Worm (Caenorhabditis elegans) whole organism, late embryonic: ENCODE results near the gene Y57G11C.38.

ENCODE experiments used
- C08G9.2 ChIP-seq: sonication (generic microtip); optimal IDR thresholded peaks from 2 replicates; lab custom pipeline; 2016; ENCODE audit warnings: mild to moderate bottlenecking, missing genetic modification characterization, moderate library complexity, missing compliant biosample characterization
- F13H6.1 ChIP-seq: sonication (generic microtip); optimal IDR thresholded peaks from 2 replicates; lab custom pipeline; 2016; ENCODE audit warnings: missing genetic modification characterization, missing compliant biosample characterization
- K02D7.2 ChIP-seq: sonication (generic microtip); optimal IDR thresholded peaks from 2 replicates; lab custom pipeline; 2017; ENCODE audit warnings: mild to moderate bottlenecking, missing genetic modification characterization, missing compliant biosample characterization
- K09A11.1 ChIP-seq: sonication (generic microtip); optimal IDR thresholded peaks from 2 replicates; lab custom pipeline; 2017; ENCODE audit warnings: antibody characterized with exemption, mild to moderate bottlenecking, missing genetic modification characterization, missing compliant biosample characterization; ENCODE audit not compliant: insufficient read depth
- T23F11.4 ChIP-seq: fragments of 200-800 bp; sonication (Bioruptor generic); optimal IDR thresholded peaks from 2 replicates; lab custom pipeline; 2018; ENCODE audit warnings: mild to moderate bottlenecking, missing genetic modification characterization, missing compliant biosample characterization
- Y22D7AL.16 ChIP-seq: sonication (generic microtip); optimal IDR thresholded peaks from 2 replicates; lab custom pipeline; 2016; ENCODE audit warnings: missing genetic modification characterization, missing compliant biosample characterization
- ahr-1 ChIP-seq: sonication (generic microtip); optimal IDR thresholded peaks from 2 replicates; lab custom pipeline; 2016; ENCODE audit warnings: missing genetic modification characterization, missing compliant biosample characterization
- ceh-14 ChIP-seq: sonication (generic microtip); optimal IDR thresholded peaks from 2 replicates; lab custom pipeline; 2016; ENCODE audit warnings: missing genotype, missing genetic modification characterization, missing compliant biosample characterization
- ceh-18 ChIP-seq: sonication (generic microtip); optimal IDR thresholded peaks from 2 replicates; lab custom pipeline; 2016; ENCODE audit warnings: missing genetic modification characterization, missing compliant biosample characterization
- ceh-19 ChIP-seq: fragments of 200-800 bp; sonication (Bioruptor generic); optimal IDR thresholded peaks from 2 replicates; lab custom pipeline; 2018; ENCODE audit warnings: mild to moderate bottlenecking, missing genetic modification characterization, missing compliant biosample characterization
- ceh-22 ChIP-seq: sonication (generic microtip); optimal IDR thresholded peaks from 2 replicates; lab custom pipeline; 2017; ENCODE audit warnings: missing biosample characterization, missing genetic modification characterization
- ceh-24 ChIP-seq: sonication (generic microtip); optimal IDR thresholded peaks from 2 replicates; lab custom pipeline; 2016; ENCODE audit warnings: mild to moderate bottlenecking, missing genetic modification characterization, missing compliant biosample characterization
- ceh-31 ChIP-seq: sonication (generic microtip); optimal IDR thresholded peaks from 2 replicates; lab custom pipeline; 2016; ENCODE audit warnings: missing genetic modification characterization, missing compliant biosample characterization
- ceh-34 ChIP-seq: sonication (generic microtip); optimal IDR thresholded peaks from 2 replicates; lab custom pipeline; 2016; ENCODE audit warnings: mild to moderate bottlenecking, missing genetic modification characterization, missing compliant biosample characterization
- ceh-45 ChIP-seq: fragments of 200-800 bp; sonication (Bioruptor generic); IDR thresholded peaks from 2 replicates; pipeline ENCODE4 v1.3.6; 2022; ENCODE audit warnings: missing genetic modification reagents, missing genetic modification characterization, missing compliant biosample characterization
- ceh-6 ChIP-seq: fragments of 200-800 bp; sonication (Bioruptor generic); optimal IDR thresholded peaks from 2 replicates; lab custom pipeline; 2018; ENCODE audit warnings: mild to moderate bottlenecking, missing genetic modification characterization, missing compliant biosample characterization
- elt-2 ChIP-seq: sonication (generic microtip); optimal IDR thresholded peaks from 2 replicates; lab custom pipeline; 2016; ENCODE audit warnings: missing genetic modification reagents, missing genetic modification characterization, missing compliant biosample characterization
- ets-4 ChIP-seq: sonication (generic microtip); optimal IDR thresholded peaks from 2 replicates; lab custom pipeline; 2016; ENCODE audit warnings: missing genetic modification characterization, missing compliant biosample characterization
- fax-1 ChIP-seq: sonication (generic microtip); optimal IDR thresholded peaks from 2 replicates; lab custom pipeline; 2016; ENCODE audit warnings: missing genotype, missing genetic modification characterization, missing compliant biosample characterization
- fkh-10 ChIP-seq: fragments of 150-350 bp; optimal IDR thresholded peaks from 2 replicates; lab custom pipeline; 2014; ENCODE audit warnings: missing biosample characterization, missing genetic modification reagents, missing genetic modification characterization
- fkh-6 ChIP-seq: sonication (generic microtip); optimal IDR thresholded peaks from 2 replicates; lab custom pipeline; 2016; ENCODE audit warnings: missing genetic modification characterization, missing compliant biosample characterization
- hlh-13 ChIP-seq: fragments of 200-800 bp; sonication (Bioruptor generic); optimal IDR thresholded peaks from 2 replicates; lab custom pipeline; 2018; ENCODE audit warnings: mild to moderate bottlenecking, missing genetic modification characterization, missing compliant biosample characterization
- hlh-15 ChIP-seq: sonication (generic microtip); optimal IDR thresholded peaks from 2 replicates; lab custom pipeline; 2016; ENCODE audit warnings: missing genetic modification characterization, missing compliant biosample characterization
- hlh-30 ChIP-seq: sonication (generic microtip); optimal IDR thresholded peaks from 2 replicates; lab custom pipeline; 2017; ENCODE audit warnings: antibody characterized with exemption, missing genetic modification characterization, missing compliant biosample characterization; ENCODE audit not compliant: insufficient read depth
- hlh-6 ChIP-seq: sonication (generic microtip); optimal IDR thresholded peaks from 2 replicates; lab custom pipeline; 2016; ENCODE audit warnings: missing genotype, missing genetic modification characterization, missing compliant biosample characterization
- hlh-8 ChIP-seq: sonication (generic microtip); optimal IDR thresholded peaks from 2 replicates; lab custom pipeline; 2016; ENCODE audit warnings: missing genotype, missing genetic modification characterization, missing compliant biosample characterization
- lim-6 ChIP-seq: sonication (generic microtip); optimal IDR thresholded peaks from 2 replicates; lab custom pipeline; 2016; ENCODE audit warnings: missing genetic modification characterization, missing compliant biosample characterization
- madf-2 ChIP-seq: sonication (generic microtip); optimal IDR thresholded peaks from 2 replicates; lab custom pipeline; 2017; ENCODE audit warnings: missing genetic modification characterization, missing compliant biosample characterization
- mec-3 ChIP-seq: sonication (generic microtip); optimal IDR thresholded peaks from 2 replicates; lab custom pipeline; 2016; ENCODE audit warnings: borderline replicate concordance, missing genetic modification characterization, missing compliant biosample characterization
- nfya-1 ChIP-seq: sonication (generic microtip); optimal IDR thresholded peaks from 2 replicates; lab custom pipeline; 2017; ENCODE audit warnings: missing genetic modification characterization, mild to moderate bottlenecking, missing compliant biosample characterization, antibody characterized with exemption, moderate library complexity
- nhr-11 ChIP-seq: fragments of 150-350 bp; optimal IDR thresholded peaks from 2 replicates; lab custom pipeline; 2014; ENCODE audit warnings: missing biosample characterization, missing genetic modification characterization
- odd-2 ChIP-seq: sonication (generic microtip); optimal IDR thresholded peaks from 2 replicates; lab custom pipeline; 2017; ENCODE audit warnings: antibody characterized with exemption, mild to moderate bottlenecking, missing genetic modification characterization, missing compliant biosample characterization
- pag-3 ChIP-seq: sonication (generic microtip); optimal IDR thresholded peaks from 2 replicates; lab custom pipeline; 2016; ENCODE audit warnings: missing compliant biosample characterization, missing genetic modification characterization, borderline replicate concordance
- pha-2 ChIP-seq: sonication (generic microtip); optimal IDR thresholded peaks from 2 replicates; lab custom pipeline; 2017; ENCODE audit warnings: mild to moderate bottlenecking, missing genetic modification characterization, missing compliant biosample characterization
- pha-4 ChIP-seq: fragments of 150-350 bp; optimal IDR thresholded peaks from 2 replicates; lab custom pipeline; 2018; ENCODE audit warnings: missing biosample characterization, missing genetic modification reagents, missing genetic modification characterization
- pqm-1 ChIP-seq: sonication (generic microtip); optimal IDR thresholded peaks from 2 replicates; lab custom pipeline; 2016; ENCODE audit warnings: missing genetic modification characterization, missing compliant biosample characterization
- ref-2 ChIP-seq: sonication (generic microtip); optimal IDR thresholded peaks from 2 replicates; lab custom pipeline; 2016; ENCODE audit warnings: missing genetic modification characterization, missing compliant biosample characterization
- rnt-1 ChIP-seq: sonication (generic microtip); optimal IDR thresholded peaks from 2 replicates; lab custom pipeline; 2016; ENCODE audit warnings: missing genetic modification characterization, missing compliant biosample characterization
- sdc-2 ChIP-seq: sonication (generic microtip); optimal IDR thresholded peaks from 2 replicates; lab custom pipeline; 2016; ENCODE audit warnings: missing genotype, missing genetic modification characterization, missing compliant biosample characterization
- sox-2 ChIP-seq: fragments of 200-800 bp; sonication (Bioruptor generic); IDR thresholded peaks from 2 replicates; pipeline ENCODE4 v1.3.6; 2022; ENCODE audit warnings: missing genetic modification reagents, missing genetic modification characterization, missing compliant biosample characterization
- sox-4 ChIP-seq: sonication (generic microtip); optimal IDR thresholded peaks from 2 replicates; lab custom pipeline; 2017; ENCODE audit warnings: mild to moderate bottlenecking, missing genetic modification characterization, inconsistent platforms, missing compliant biosample characterization
- syd-9 ChIP-seq: sonication (generic microtip); optimal IDR thresholded peaks from 2 replicates; lab custom pipeline; 2016; ENCODE audit warnings: mild to moderate bottlenecking, missing genetic modification characterization, moderate library complexity, missing compliant biosample characterization
- tbx-2 ChIP-seq: sonication (generic microtip); optimal IDR thresholded peaks from 2 replicates; lab custom pipeline; 2016; ENCODE audit warnings: missing genetic modification characterization, missing compliant biosample characterization
- ttx-3 ChIP-seq: sonication (generic microtip); optimal IDR thresholded peaks from 2 replicates; lab custom pipeline; 2016; ENCODE audit warnings: missing genetic modification reagents, missing genetic modification characterization, missing compliant biosample characterization
- unc-3 ChIP-seq, 2 experiments: fragments of 200-800 bp in 1 of 2; sonication (Bioruptor generic) in 1 of 2; sonication (generic microtip) in 1 of 2; conservative IDR thresholded peaks in 1 of 2; optimal IDR thresholded peaks in 1 of 2; 2 replicates each; pipeline versions ENCODE4 v1.3.6 to Lab custom; 2016 to 2022; ENCODE audit warnings: missing compliant biosample characterization in 2 of 2, missing genetic modification characterization in 2 of 2, missing genetic modification reagents in 1 of 2
- unc-42 ChIP-seq: sonication (generic microtip); optimal IDR thresholded peaks from 2 replicates; lab custom pipeline; 2016; ENCODE audit warnings: missing genotype, missing genetic modification characterization, missing compliant biosample characterization
- unc-55 ChIP-seq: sonication (generic microtip); optimal IDR thresholded peaks from 2 replicates; lab custom pipeline; 2017; ENCODE audit warnings: missing biosample characterization, missing genetic modification reagents, missing genetic modification characterization
- unc-86 ChIP-seq: sonication (generic microtip); optimal IDR thresholded peaks from 2 replicates; lab custom pipeline; 2016; ENCODE audit warnings: missing genetic modification characterization, missing compliant biosample characterization

The Y57G11C.38 gene

ce11 chrIV:14836885-14837284 is 25.4 kb upstream of the Y57G11C.38 start, which contains the start of gene Y57G11C.22:
Gene Y57G11C.22 (plus strand): TSS chrIV:14837211.
- TF ChIP-seq fax-1 (no peak), hlh-8 (tag; lab: Kevin White, UChicago) (no peak), C08G9.2 (tag; lab: Kevin White, UChicago) (no peak), ceh-24 (tag; lab: Kevin White, UChicago) (no peak), ceh-6 (no peak), unc-42 (tag; lab: Kevin White, UChicago) (peak; percentile 37), K02D7.2 (tag; lab: Kevin White, UChicago) (no peak), rnt-1 (no peak), Y22D7AL.16 (tag; lab: Kevin White, UChicago) (no peak), hlh-6 (no peak), unc-55 (GFP tag; lab: Kevin White, UChicago) (peak; percentile 23), ceh-31 (peak; percentile 35), ahr-1 (no peak), nfya-1 (tag; lab: Kevin White, UChicago) (peak; percentile 11), mec-3 (no peak), fkh-10 (GFP tag; lab: Kevin White, UChicago) (no peak)

ce11 chrIV:14838095-14838494 is 24.2 kb upstream of the Y57G11C.38 start:
- TF ChIP-seq F13H6.1 (tag; lab: Kevin White, UChicago): peak; percentile 46
- TF ChIP-seq odd-2 (tag; lab: Kevin White, UChicago): no peak
- TF ChIP-seq hlh-6: no peak
- peak; percentile 67 for TF ChIP-seq ref-2 (tag; lab: Kevin White, UChicago)
- peak; percentile 72 for TF ChIP-seq sox-4 (tag; lab: Kevin White, UChicago)
- peak; percentile 76 for TF ChIP-seq tbx-2 (tag; lab: Kevin White, UChicago)
- peak; percentile 62 for TF ChIP-seq ceh-31
- TF ChIP-seq madf-2 (tag; lab: Kevin White, UChicago): peak; percentile 30
- TF ChIP-seq unc-55 (GFP tag; lab: Kevin White, UChicago): no peak
- TF ChIP-seq ceh-14 (tag; lab: Kevin White, UChicago): peak; percentile 67
- TF ChIP-seq ceh-18 (tag; lab: Kevin White, UChicago): peak; percentile 50
- peak; percentile 30 for TF ChIP-seq hlh-15 (tag; lab: Kevin White, UChicago)
- TF ChIP-seq ceh-34: peak; percentile 48
- peak; percentile 60 for TF ChIP-seq rnt-1
- no peak for TF ChIP-seq pha-4 (tag; lab: Kevin White, UChicago)
- peak; percentile 76 for TF ChIP-seq ceh-6
- no peak for TF ChIP-seq lim-6 (tag; lab: Kevin White, UChicago)
- peak; percentile 56 for TF ChIP-seq C08G9.2 (tag; lab: Kevin White, UChicago)
- peak; percentile 14 for TF ChIP-seq hlh-30 (tag; lab: Kevin White, UChicago)
- peak; percentile 75 for TF ChIP-seq ceh-45
- TF ChIP-seq T23F11.4 (GFP tag; lab: Kevin White, UChicago): peak; percentile 68
- no peak for TF ChIP-seq fkh-10 (GFP tag; lab: Kevin White, UChicago)
- no peak for TF ChIP-seq ceh-24 (tag; lab: Kevin White, UChicago)
- peak; percentile 69 for TF ChIP-seq unc-86 (tag; lab: Kevin White, UChicago)
- peak; percentile 52 for TF ChIP-seq syd-9
- peak; percentile 24 for TF ChIP-seq pqm-1
- TF ChIP-seq ceh-19: peak; percentile 78
- TF ChIP-seq elt-2: peak; percentile 70
- TF ChIP-seq Y22D7AL.16 (tag; lab: Kevin White, UChicago): peak; percentile 78
- TF ChIP-seq hlh-8 (tag; lab: Kevin White, UChicago): peak; percentile 65
- peak; percentile 77 for TF ChIP-seq hlh-13 (GFP tag; lab: Kevin White, UChicago)
- peak; percentile 34 for TF ChIP-seq nfya-1 (tag; lab: Kevin White, UChicago)
- peak; percentile 13 for TF ChIP-seq pha-2 (tag; lab: Kevin White, UChicago)
- TF ChIP-seq sox-2 (GFP tag; lab: Robert Waterston, UW): 0 out of 2 replicates have a peak, but pooled peaks have one; percentile 55
- peak; percentile 41 for TF ChIP-seq K02D7.2 (tag; lab: Kevin White, UChicago)
- peak; percentile 49 for TF ChIP-seq fax-1
- peak; percentile 56 for TF ChIP-seq ttx-3 (tag; lab: Kevin White, UChicago)
- no peak for TF ChIP-seq ets-4 (tag; lab: Kevin White, UChicago)
- no peak for TF ChIP-seq nhr-11
- TF ChIP-seq K09A11.1 (tag; lab: Kevin White, UChicago): peak; percentile 22
- TF ChIP-seq unc-3 (GFP tag; conservative IDR thresholded peaks at IDR 0.05; lab: Robert Waterston, UW): peak; percentile 30; the same call in 1 of the 2 replicates
- TF ChIP-seq unc-3 (tag; optimal IDR thresholded peaks at IDR 0.05; lab: Kevin White, UChicago): peak; percentile 56
- peak; percentile 41 for TF ChIP-seq sdc-2 (tag; lab: Kevin White, UChicago)
- TF ChIP-seq pag-3 (tag; lab: Kevin White, UChicago): no peak
- TF ChIP-seq ceh-22 (tag; lab: Kevin White, UChicago): no peak
- peak; percentile 50 for TF ChIP-seq fkh-6 (tag; lab: Kevin White, UChicago)
- TF ChIP-seq ahr-1: peak; percentile 29
